Worm (Caenorhabditis elegans) whole organism, early embryonic: ENCODE data around the gene zipt-2.1.

Experiments
- F13C5.2 ChIP-seq: sonication (generic microtip); optimal IDR thresholded peaks from 2 replicates; lab custom pipeline; 2017; ENCODE audit warnings: mild to moderate bottlenecking, missing genetic modification characterization, inconsistent platforms, missing compliant biosample characterization
- aly-1 ChIP-seq: sonication (generic microtip); optimal IDR thresholded peaks from 2 replicates; lab custom pipeline; 2016; ENCODE audit warnings: missing genetic modification characterization, missing compliant biosample characterization
- ama-1 ChIP-seq: fragments of 150-350 bp; optimal IDR thresholded peaks from 2 replicates; lab custom pipeline; 2014
- ceh-13 ChIP-seq: fragments of 200-800 bp; sonication (Bioruptor generic); optimal IDR thresholded peaks from 2 replicates; lab custom pipeline; 2018; ENCODE audit warnings: mild to moderate bottlenecking, missing genetic modification characterization, missing compliant biosample characterization
- ceh-36 ChIP-seq: sonication (generic microtip); optimal IDR thresholded peaks from 2 replicates; lab custom pipeline; 2016; ENCODE audit warnings: missing genetic modification characterization, inconsistent platforms, missing compliant biosample characterization
- flt-1 ChIP-seq: fragments of 200-800 bp; sonication (Bioruptor generic); IDR thresholded peaks from 2 replicates; pipeline ENCODE4 v1.3.6; 2022; ENCODE audit warnings: missing genetic modification characterization, missing compliant biosample characterization
- hmbx-1 ChIP-seq: sonication (generic microtip); optimal IDR thresholded peaks from 2 replicates; lab custom pipeline; 2016; ENCODE audit warnings: mild to moderate bottlenecking, missing genetic modification characterization, missing compliant biosample characterization
- hnd-1 ChIP-seq: sonication (generic microtip); optimal IDR thresholded peaks from 2 replicates; lab custom pipeline; 2016; ENCODE audit warnings: missing genetic modification characterization, missing compliant biosample characterization
- pes-1 ChIP-seq: fragments of 200-800 bp; sonication (Bioruptor generic); IDR thresholded peaks from 2 replicates; pipeline ENCODE4 v1.3.6; 2022; ENCODE audit warnings: missing genetic modification reagents, missing genetic modification characterization, missing compliant biosample characterization
- scrt-1 ChIP-seq: fragments of 200-800 bp; sonication (Bioruptor generic); IDR thresholded peaks from 2 replicates; pipeline ENCODE4 v1.3.6; 2022; ENCODE audit warnings: missing genetic modification characterization, missing compliant biosample characterization
- sea-1 ChIP-seq: fragments of 200-800 bp; sonication (Bioruptor generic); conservative IDR thresholded peaks from 2 replicates; pipeline ENCODE4 v1.3.6; 2022; ENCODE audit warnings: missing genetic modification characterization, missing compliant biosample characterization
- tbx-11 ChIP-seq: fragments of 200-800 bp; sonication (Bioruptor generic); IDR thresholded peaks from 2 replicates; pipeline ENCODE4 v1.3.6; 2022; ENCODE audit warnings: missing genetic modification characterization, missing compliant biosample characterization
- tbx-37 ChIP-seq: fragments of 200-800 bp; sonication (Bioruptor generic); conservative IDR thresholded peaks from 2 replicates; pipeline ENCODE4 v1.3.6; 2022; ENCODE audit warnings: missing genetic modification reagents, missing genetic modification characterization, missing compliant biosample characterization

ce11 chrIV:10771296-10771695 lies 28.2 kb upstream of the zipt-2.1 start:
- TF ChIP-seq ama-1 (no peak), sea-1 (no peak), hnd-1 (no peak), ceh-36 (tag; lab: Kevin White, UChicago) (no peak), tbx-37 (GFP tag; lab: Robert Waterston, UW) (no peak), hmbx-1 (no peak), aly-1 (tag; lab: Kevin White, UChicago) (no peak), ceh-13 (no peak), flt-1 (GFP tag; lab: Robert Waterston, UW) (no peak), tbx-11 (no peak), F13C5.2 (tag; lab: Kevin White, UChicago) (no peak), pes-1 (GFP tag; lab: Robert Waterston, UW) (no peak), scrt-1 (GFP tag; lab: Robert Waterston, UW) (no peak)
